Worm (Caenorhabditis elegans) whole organism, L2 larva: ENCODE data around the gene C14B1.2.
A peak's percentile ranks its signal among the peaks of the same experiment; 100 is the strongest.

Source experiments
- R02D3.7 ChIP-seq: fragments of 150-350 bp; optimal IDR thresholded peaks from 2 replicates; lab custom pipeline; 2014; ENCODE audit warnings: missing biosample characterization, missing genetic modification characterization
- lsy-2 ChIP-seq, 2 experiments: fragments of 150-350 bp in 1 of 2; sonication (generic microtip) in 1 of 2; optimal IDR thresholded peaks; 2 replicates each; lab custom pipeline; 2014 to 2017; ENCODE audit warnings: missing biosample characterization in 2 of 2, missing genetic modification characterization in 2 of 2
- ztf-11 ChIP-seq: sonication (generic microtip); optimal IDR thresholded peaks from 2 replicates; lab custom pipeline; 2017; ENCODE audit warnings: missing biosample characterization, missing genetic modification characterization

DNA sequence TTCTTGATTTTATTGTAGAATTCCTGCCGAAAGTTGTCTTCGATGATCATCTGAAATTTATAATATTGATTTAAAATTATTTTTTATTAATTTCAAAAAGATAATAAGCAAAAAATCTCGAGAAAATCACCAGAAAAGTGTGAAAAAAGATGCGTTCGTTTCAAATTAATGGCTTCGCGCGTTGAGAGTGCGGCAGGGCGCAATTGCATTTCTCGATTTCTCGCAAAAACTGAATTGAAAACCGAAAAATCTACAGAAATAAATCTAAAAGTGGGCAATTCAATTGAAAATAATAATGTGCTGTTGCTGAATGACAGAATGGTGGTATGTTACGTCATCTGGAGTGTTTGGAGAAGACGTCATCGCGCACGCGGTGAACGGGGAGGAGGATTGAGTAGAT is 32.9 kb downstream of the C14B1.2 start, which contains the start of gene evl-18:
- TF ChIP-seq lsy-2 (tag; optimal IDR thresholded peaks at IDR 0.05; lab: Kevin White, UChicago) = peak in 1 of 2 experiments; percentile 30
- no peak for TF ChIP-seq ztf-11 (tag; lab: Kevin White, UChicago)
- no peak for TF ChIP-seq R02D3.7 (tag; lab: Kevin White, UChicago)
